Fruit fly (Drosophila melanogaster): ENCODE measurements around the gene CHMP2B.
A peak's percentile ranks its signal among the peaks of the same experiment; 100 is the strongest.

CHMP2B gene

dm6 chr3L:5141380-5142101, 2.1 kb downstream of the CHMP2B start, which contains the start of the genes Dhrs4 and Gdap1 (continued):
- TF ChIP-seq ss (GFP tag; optimal IDR thresholded peaks at IDR 0.05) (peak in 1 of 2 experiments; percentile 70), CG3919 (GFP tag; optimal IDR thresholded peaks at IDR 0.05) (no peak), Sox102F (GFP tag; optimal IDR thresholded peaks at IDR 0.05) (no peak), net (GFP tag; optimal IDR thresholded peaks at IDR 0.05) (no peak), fkh (GFP tag; optimal IDR thresholded peaks at IDR 0.05) (peak; percentile 72)

dm6 chr3L:5145814-5146244, 6.4 kb downstream of the CHMP2B start, which contains the start of the genes Fitm and AlaRS-m:
Gene Fitm, minus strand, starts transcription at chr3L:5146063.
Gene AlaRS-m, plus strand, starts transcription at chr3L:5146098.
- TF ChIP-seq OdsH (GFP tag; optimal IDR thresholded peaks at IDR 0.05) (no peak), CG10631 (GFP tag; optimal IDR thresholded peaks at IDR 0.05) (no peak), Eip93F (GFP tag; optimal IDR thresholded peaks at IDR 0.05) (no peak), CG3919 (GFP tag; optimal IDR thresholded peaks at IDR 0.05) (no peak), Smox (GFP tag; optimal IDR thresholded peaks at IDR 0.05) (no peak), CG6276 (GFP tag; optimal IDR thresholded peaks at IDR 0.05) (no peak), CG1621 (tag; optimal IDR thresholded peaks at IDR 0.05) (no peak), CG16779 (tag; optimal IDR thresholded peaks at IDR 0.05) (no peak), svp (GFP tag) (peak; percentile 95), fd85E (GFP tag; optimal IDR thresholded peaks at IDR 0.05) (no peak), dsx (GFP tag; optimal IDR thresholded peaks at IDR 0.05; ENCODE audit: poor library complexity, severe bottlenecking) (no peak), CG15336 (GFP tag; IDR thresholded peaks at IDR 0.05) (no peak), CG9139 (GFP tag; optimal IDR thresholded peaks at IDR 0.05) (no peak), eg (GFP tag; IDR thresholded peaks at IDR 0.05) (0 out of 3 replicates have a peak, but pooled peaks have one; percentile 18), Ets96B (tag; optimal IDR thresholded peaks at IDR 0.05) (no peak), CG6854 (GFP tag; optimal IDR thresholded peaks at IDR 0.05) (peak; percentile 38), CG6808 (GFP tag; optimal IDR thresholded peaks at IDR 0.05) (no peak), acj6 (GFP tag; optimal IDR thresholded peaks at IDR 0.05) (no peak), Blimp-1 (GFP tag; optimal IDR thresholded peaks at IDR 0.05) (peak; percentile 97)

DNA sequence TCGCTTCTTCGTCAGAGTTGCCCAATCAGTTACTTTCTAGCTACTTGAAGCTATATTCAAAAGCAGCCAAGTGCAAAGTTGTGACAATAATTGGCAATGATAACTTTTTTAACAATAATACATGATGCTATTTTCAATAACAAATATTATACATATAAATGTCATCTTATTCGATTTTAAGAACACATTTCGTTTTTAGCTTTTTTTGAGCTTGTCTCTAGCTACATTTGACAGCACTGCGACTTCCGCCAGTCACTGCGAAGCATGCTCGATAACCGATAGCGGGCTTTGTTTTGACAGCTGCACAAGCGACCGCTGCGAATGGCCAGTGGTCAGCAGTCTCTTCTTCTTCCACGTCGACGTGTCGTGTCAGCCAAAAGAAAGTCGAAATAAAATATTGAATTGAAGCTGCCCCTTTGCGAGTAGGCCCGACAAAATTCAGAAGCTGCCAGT, 13.0 kb downstream of the CHMP2B start, which contains the start of the genes Gen and Srp54k:
Gene Gen, minus strand, starts transcription at position 23 of the 453 bp plus-strand sequence.
Gene Srp54k, plus strand, starts transcription at position 325 of the 453 bp plus-strand sequence.
- TF ChIP-seq svp (GFP tag) = no peak
- no peak for TF ChIP-seq CG3919 (GFP tag; optimal IDR thresholded peaks at IDR 0.05)
- peak; percentile 15 for TF ChIP-seq CG3032 (tag; optimal IDR thresholded peaks at IDR 0.05)
- no peak for TF ChIP-seq CG6276 (GFP tag; optimal IDR thresholded peaks at IDR 0.05)
- TF ChIP-seq Eip75B (GFP tag; optimal IDR thresholded peaks at IDR 0.05) = no peak
- TF ChIP-seq CG9139 (GFP tag; optimal IDR thresholded peaks at IDR 0.05) = no peak
- no peak for TF ChIP-seq Blimp-1 (GFP tag; optimal IDR thresholded peaks at IDR 0.05)
- TF ChIP-seq net (GFP tag; optimal IDR thresholded peaks at IDR 0.05) = no peak
- no peak for TF ChIP-seq CG32006 (GFP tag; optimal IDR thresholded peaks at IDR 0.05)
- no peak for TF ChIP-seq CG15336 (GFP tag; IDR thresholded peaks at IDR 0.05)
- TF ChIP-seq CG4318 (GFP tag; optimal IDR thresholded peaks at IDR 0.05) = no peak
- no peak for TF ChIP-seq OdsH (GFP tag; optimal IDR thresholded peaks at IDR 0.05)
- TF ChIP-seq Smox (GFP tag; optimal IDR thresholded peaks at IDR 0.05) = no peak
- TF ChIP-seq CG6808 (GFP tag; optimal IDR thresholded peaks at IDR 0.05) = no peak
- no peak for TF ChIP-seq CG1621 (tag; optimal IDR thresholded peaks at IDR 0.05)
- TF ChIP-seq esn (GFP tag; optimal IDR thresholded peaks at IDR 0.05) = peak; percentile 54
- TF ChIP-seq fd85E (GFP tag; optimal IDR thresholded peaks at IDR 0.05) = no peak
- no peak for TF ChIP-seq Met (GFP tag; optimal IDR thresholded peaks at IDR 0.05)
- no peak for TF ChIP-seq dsx (GFP tag; optimal IDR thresholded peaks at IDR 0.05; ENCODE audit: poor library complexity, severe bottlenecking)
- 0 out of 3 replicates have a peak, but pooled peaks have one; percentile 22 for TF ChIP-seq CG6163 (GFP tag; IDR thresholded peaks at IDR 0.05)
- no peak for TF ChIP-seq CG6792 (GFP tag; optimal IDR thresholded peaks at IDR 0.05)
- TF ChIP-seq CG31627 (GFP tag; optimal IDR thresholded peaks at IDR 0.05) = peak; percentile 41
- TF ChIP-seq CG8319 (GFP tag; optimal IDR thresholded peaks at IDR 0.05) = no peak
- TF ChIP-seq pdm3 (GFP tag; optimal IDR thresholded peaks at IDR 0.05) = no peak
- no peak for TF ChIP-seq Ets21C (GFP tag; optimal IDR thresholded peaks at IDR 0.05)
- no peak for TF ChIP-seq spab (GFP tag; optimal IDR thresholded peaks at IDR 0.05)
- peak; percentile 9 for TF ChIP-seq CG6854 (GFP tag; optimal IDR thresholded peaks at IDR 0.05)
- TF ChIP-seq fd59A (GFP tag; optimal IDR thresholded peaks at IDR 0.05) = no peak
- no peak for TF ChIP-seq ss (GFP tag; optimal IDR thresholded peaks at IDR 0.05)
- TF ChIP-seq CG10631 (GFP tag; optimal IDR thresholded peaks at IDR 0.05) = no peak
- no peak for TF ChIP-seq Eip78C (GFP tag)
- no peak for TF ChIP-seq Hr39 (GFP tag; optimal IDR thresholded peaks at IDR 0.05)
- no peak for TF ChIP-seq dac (GFP tag; optimal IDR thresholded peaks at IDR 0.05)
- no peak for TF ChIP-seq CG11902 (GFP tag; optimal IDR thresholded peaks at IDR 0.05)
- TF ChIP-seq CG11762 (GFP tag; optimal IDR thresholded peaks at IDR 0.05; ENCODE audit: insufficient read depth) = no peak
- no peak for TF ChIP-seq eg (GFP tag; IDR thresholded peaks at IDR 0.05)
- no peak for TF ChIP-seq CG8119 (GFP tag; IDR thresholded peaks at IDR 0.05)
- TF ChIP-seq Ets96B (tag; optimal IDR thresholded peaks at IDR 0.05) = no peak

Measured in whole organism, prepupa.